Worm (Caenorhabditis elegans) whole organism, L4/young adult: ENCODE data around the gene nstp-7.

Source experiments
- W03F9.2 ChIP-seq: fragments of 150-350 bp; optimal IDR thresholded peaks from 2 replicates; lab custom pipeline; 2014; ENCODE audit warnings: missing biosample characterization, missing genetic modification characterization
- him-1 ChIP-seq: sonication (generic microtip); optimal IDR thresholded peaks from 2 replicates; lab custom pipeline; 2016; ENCODE audit warnings: missing genotype, missing genetic modification reagents, missing genetic modification characterization, missing compliant biosample characterization

DNA sequence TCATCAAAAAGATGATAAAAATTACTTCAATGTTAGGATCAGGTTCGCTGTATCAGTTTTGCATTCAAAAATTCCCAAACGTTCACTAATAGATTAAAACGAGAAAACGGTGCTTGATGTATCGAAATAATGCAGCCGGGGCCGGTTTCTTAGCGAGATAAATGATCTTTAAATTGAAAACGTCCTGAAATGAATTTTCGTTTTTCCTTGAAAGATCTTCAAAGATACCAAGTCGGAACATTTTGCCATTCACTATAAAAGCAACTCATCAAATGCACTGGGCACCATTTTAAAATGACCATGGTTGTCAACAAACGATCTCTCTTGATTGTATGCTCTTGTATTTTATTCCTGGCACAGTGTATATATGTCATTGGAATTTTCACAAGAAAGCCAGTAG, 5.6 kb upstream of the nstp-7 start, which contains the start of gene K06H6.5:
- no peak for TF ChIP-seq W03F9.2 (tag; lab: Kevin White, UChicago)
- TF ChIP-seq him-1 = no peak
